Fruit fly (Drosophila melanogaster) whole organism, adult: ENCODE data around the gene tsh.

Source experiments
- CG11617 ChIP-seq: fragments of 200-800 bp; sonication (Bioruptor generic); optimal IDR thresholded peaks from 2 replicates; lab custom pipeline; 2017; ENCODE audit warnings: mild to moderate bottlenecking, missing biosample characterization, missing genetic modification reagents, missing genetic modification characterization
- CG14711 ChIP-seq: fragments of 200-800 bp; sonication (Bioruptor generic); optimal IDR thresholded peaks from 2 replicates; lab custom pipeline; 2018; ENCODE audit warnings: missing biosample characterization, mild to moderate bottlenecking, missing genetic modification characterization, moderate library complexity
- CG1620 ChIP-seq: fragments of 200-800 bp; sonication (Bioruptor generic); optimal IDR thresholded peaks from 2 replicates; lab custom pipeline; 2016; ENCODE audit warnings: missing biosample characterization, missing genetic modification characterization
- CG7045 ChIP-seq: fragments of 200-800 bp; sonication (Bioruptor generic); optimal IDR thresholded peaks from 2 replicates; lab custom pipeline; 2017; ENCODE audit warnings: missing biosample characterization, mild to moderate bottlenecking, missing genetic modification characterization
- Crg-1 ChIP-seq: fragments of 200-800 bp; sonication (Bioruptor generic); optimal IDR thresholded peaks from 2 replicates; lab custom pipeline; 2016; ENCODE audit warnings: missing biosample characterization, missing genetic modification characterization
- Hr96 ChIP-seq: fragments of 200-800 bp; sonication (Bioruptor generic); optimal IDR thresholded peaks from 2 replicates; lab custom pipeline; 2016; ENCODE audit warnings: missing biosample characterization, missing genetic modification characterization
- bab1 ChIP-seq: fragments of 200-800 bp; sonication (Bioruptor generic); optimal IDR thresholded peaks from 3 replicates; lab custom pipeline; 2019; ENCODE audit warnings: missing biosample characterization, mild to moderate bottlenecking, missing genetic modification characterization, moderate library complexity
- cnc ChIP-seq, 2 experiments: fragments of >200 bp; optimal IDR thresholded peaks; 2 replicates each; lab custom pipeline; 2017
- kay ChIP-seq: fragments of 200-800 bp; sonication (Bioruptor generic); peaks from one replicate; lab custom pipeline; 2016; ENCODE audit warnings: missing biosample characterization, missing genetic modification characterization, borderline replicate concordance
- tj ChIP-seq: fragments of 200-800 bp; sonication (Bioruptor generic); optimal IDR thresholded peaks from 3 replicates; lab custom pipeline; 2017; ENCODE audit warnings: missing biosample characterization, mild to moderate bottlenecking, missing genetic modification characterization, moderate library complexity
- toe ChIP-seq: fragments of 200-800 bp; sonication (Bioruptor generic); optimal IDR thresholded peaks from 2 replicates; lab custom pipeline; 2016; ENCODE audit warnings: missing biosample characterization, missing genetic modification characterization

dm6 chr2L:21794547-21795341, 33.6 kb upstream of the tsh start:
- TF ChIP-seq kay (GFP tag; lab: Kevin White, UChicago) = peak; percentile 95
- TF ChIP-seq CG14711 (tag; lab: Kevin White, UChicago) = peak; percentile 89
- TF ChIP-seq CG7045 (GFP tag; lab: Kevin White, UChicago) = peak; percentile 97
- no peak for TF ChIP-seq cnc (optimal IDR thresholded peaks at IDR 0.05; lab: Kevin White, UChicago)
- TF ChIP-seq Hr96 (GFP tag; lab: Kevin White, UChicago) = peak; percentile 94
- TF ChIP-seq CG1620 (GFP tag; lab: Kevin White, UChicago) = peak; percentile 92
- peak; percentile 96 for TF ChIP-seq toe
- TF ChIP-seq Crg-1 = peak; percentile 62
- peak; percentile 75 for TF ChIP-seq tj
- peak; percentile 91 for TF ChIP-seq CG11617 (GFP tag; lab: Kevin White, UChicago)
- TF ChIP-seq bab1 (GFP tag; lab: Kevin White, UChicago) = peak; percentile 98
